Worm (Caenorhabditis elegans): ENCODE measurements around the gene F14D2.5.

DNA sequence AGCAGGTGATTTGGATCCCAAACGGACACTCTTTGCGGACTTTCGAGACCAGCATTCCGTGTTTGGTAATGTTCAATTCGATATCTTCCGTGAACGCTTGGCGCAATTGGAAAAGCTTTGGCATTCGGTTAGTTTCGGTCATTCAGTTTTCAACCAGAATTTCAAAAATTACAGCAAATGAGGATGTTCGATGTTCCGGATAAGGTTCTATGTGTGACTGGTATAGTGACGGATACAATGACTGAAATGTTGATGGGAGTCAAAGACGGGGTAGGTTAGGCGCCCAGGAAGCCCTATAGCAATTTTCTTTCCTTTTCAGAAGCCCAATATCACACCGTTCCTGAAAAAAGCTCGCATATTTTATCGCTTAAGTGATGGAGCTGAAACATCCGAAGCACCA lies 42.8 kb downstream of the F14D2.5 start:
- TF ChIP-seq elt-1 (tag; optimal IDR thresholded peaks at IDR 0.05) (no peak), egl-27 (tag; optimal IDR thresholded peaks at IDR 0.05) (no peak), jun-1 (tag; optimal IDR thresholded peaks at IDR 0.05) (no peak), nhr-77 (tag; optimal IDR thresholded peaks at IDR 0.05) (no peak), unc-62 (GFP tag; optimal IDR thresholded peaks at IDR 0.05) (no peak), nhr-25 (tag; optimal IDR thresholded peaks at IDR 0.05) (no peak), ztf-4 (tag; optimal IDR thresholded peaks at IDR 0.05) (no peak), skn-1 (tag; optimal IDR thresholded peaks at IDR 0.05) (no peak), nhr-12 (tag; optimal IDR thresholded peaks at IDR 0.05) (no peak), snpc-4 (tag; optimal IDR thresholded peaks at IDR 0.05) (no peak), unc-39 (tag; optimal IDR thresholded peaks at IDR 0.05) (no peak), nhr-28 (tag; optimal IDR thresholded peaks at IDR 0.05) (no peak)
